Fruit fly (Drosophila melanogaster) whole organism, prepupa: ENCODE data around the gene Orc5.

Source experiments
- Blimp-1 ChIP-seq: fragments of 200-800 bp; sonication (Bioruptor generic); optimal IDR thresholded peaks from 3 replicates; lab custom pipeline; 2017; ENCODE audit warnings: missing biosample characterization, missing genetic modification characterization, mild to moderate bottlenecking, moderate library complexity, missing genetic modification reagents
- CG10631 ChIP-seq: fragments of 200-800 bp; sonication (Bioruptor generic); optimal IDR thresholded peaks from 2 replicates; lab custom pipeline; 2016; ENCODE audit warnings: missing biosample characterization, missing genetic modification characterization
- CG10669 ChIP-seq: fragments of 200-800 bp; sonication (Bioruptor generic); optimal IDR thresholded peaks from 3 replicates; lab custom pipeline; 2018; ENCODE audit warnings: missing biosample characterization, mild to moderate bottlenecking, missing genetic modification characterization, moderate library complexity
- CG11294 ChIP-seq: fragments of 200-800 bp; sonication (Bioruptor generic); IDR thresholded peaks from 2 replicates; pipeline ENCODE4 v1.3.6; 2022; ENCODE audit warnings: missing biosample characterization, missing genetic modification characterization
- CG11902 ChIP-seq: fragments of 200-800 bp; sonication (Bioruptor generic); optimal IDR thresholded peaks from 3 replicates; lab custom pipeline; 2016; ENCODE audit warnings: missing biosample characterization, missing genetic modification characterization
- CG1621 ChIP-seq: fragments of 200-800 bp; sonication (Bioruptor generic); optimal IDR thresholded peaks from 3 replicates; lab custom pipeline; 2018; ENCODE audit warnings: missing biosample characterization, mild to moderate bottlenecking, missing genetic modification characterization
- CG16779 ChIP-seq: fragments of 200-800 bp; sonication (Bioruptor generic); optimal IDR thresholded peaks from 3 replicates; lab custom pipeline; 2017; ENCODE audit warnings: missing biosample characterization, mild to moderate bottlenecking, missing genetic modification characterization
- CG31627 ChIP-seq: fragments of 200-800 bp; sonication (Bioruptor generic); optimal IDR thresholded peaks from 3 replicates; lab custom pipeline; 2016; ENCODE audit warnings: missing biosample characterization, missing genetic modification characterization
- CG32006 ChIP-seq: fragments of 200-800 bp; sonication (Bioruptor generic); optimal IDR thresholded peaks from 3 replicates; lab custom pipeline; 2017; ENCODE audit warnings: missing biosample characterization, mild to moderate bottlenecking, missing genetic modification characterization
- CG34406 ChIP-seq: fragments of 200-800 bp; sonication (Bioruptor generic); optimal IDR thresholded peaks from 3 replicates; lab custom pipeline; 2016; ENCODE audit warnings: missing biosample characterization, missing genetic modification characterization
- CG4318 ChIP-seq: fragments of 200-800 bp; sonication (Bioruptor generic); optimal IDR thresholded peaks from 3 replicates; lab custom pipeline; 2017; ENCODE audit warnings: missing biosample characterization, mild to moderate bottlenecking, missing genetic modification characterization
- CG6808 ChIP-seq: fragments of 200-800 bp; sonication (Bioruptor generic); optimal IDR thresholded peaks from 3 replicates; lab custom pipeline; 2017; ENCODE audit warnings: missing biosample characterization, missing genetic modification characterization, mild to moderate bottlenecking, moderate library complexity, missing genetic modification reagents
- CG6854 ChIP-seq: fragments of 200-800 bp; sonication (Bioruptor generic); optimal IDR thresholded peaks from 2 replicates; lab custom pipeline; 2017; ENCODE audit warnings: missing biosample characterization, mild to moderate bottlenecking, missing genetic modification characterization
- CG7368 ChIP-seq: fragments of 200-800 bp; sonication (Bioruptor generic); optimal IDR thresholded peaks from 3 replicates; lab custom pipeline; 2016; ENCODE audit warnings: missing biosample characterization, missing genetic modification characterization
- CG8119 ChIP-seq: fragments of 200-800 bp; sonication (Bioruptor generic); IDR thresholded peaks from 3 replicates; pipeline ENCODE4 v1.3.6; 2022; ENCODE audit warnings: missing biosample characterization, missing genetic modification characterization
- CG8319 ChIP-seq: fragments of 200-800 bp; sonication (Bioruptor generic); optimal IDR thresholded peaks from 3 replicates; lab custom pipeline; 2016; ENCODE audit warnings: missing biosample characterization, missing genetic modification characterization
- CG8632 ChIP-seq: fragments of 200-800 bp; sonication (Bioruptor generic); optimal IDR thresholded peaks from 3 replicates; lab custom pipeline; 2016; ENCODE audit warnings: missing biosample characterization, missing genetic modification characterization
- CG9139 ChIP-seq: fragments of 200-800 bp; sonication (Bioruptor generic); optimal IDR thresholded peaks from 3 replicates; lab custom pipeline; 2017; ENCODE audit warnings: missing biosample characterization, mild to moderate bottlenecking, missing genetic modification characterization
- Eip75B ChIP-seq: fragments of 200-800 bp; sonication (Bioruptor generic); optimal IDR thresholded peaks from 3 replicates; lab custom pipeline; 2016; ENCODE audit warnings: missing biosample characterization, missing genetic modification characterization
- Eip93F ChIP-seq: fragments of 200-800 bp; sonication (Bioruptor generic); optimal IDR thresholded peaks from 2 replicates; lab custom pipeline; 2016; ENCODE audit warnings: missing biosample characterization, mild to moderate bottlenecking, missing genetic modification characterization
- Ets21C ChIP-seq: fragments of 200-800 bp; sonication (Bioruptor generic); optimal IDR thresholded peaks from 3 replicates; lab custom pipeline; 2016; ENCODE audit warnings: missing biosample characterization, missing genetic modification characterization
- Ets96B ChIP-seq: fragments of 200-800 bp; optimal IDR thresholded peaks from 2 replicates; lab custom pipeline; 2019; ENCODE audit warnings: missing biosample characterization, mild to moderate bottlenecking, missing genetic modification characterization, moderate library complexity
- Hr38 ChIP-seq: sonication (Bioruptor generic); optimal IDR thresholded peaks from 2 replicates; lab custom pipeline; 2016; ENCODE audit warnings: missing biosample characterization, missing genetic modification characterization
- Hr39 ChIP-seq: fragments of 200-800 bp; sonication (Bioruptor generic); optimal IDR thresholded peaks from 2 replicates; lab custom pipeline; 2016; ENCODE audit warnings: missing biosample characterization, missing genetic modification characterization
- Hr4 ChIP-seq: fragments of 200-800 bp; sonication (Bioruptor generic); optimal IDR thresholded peaks from 3 replicates; lab custom pipeline; 2016; ENCODE audit warnings: missing biosample characterization, missing genetic modification characterization
- Met ChIP-seq: fragments of 200-800 bp; sonication (Bioruptor generic); optimal IDR thresholded peaks from 3 replicates; lab custom pipeline; 2016; ENCODE audit warnings: missing biosample characterization, missing genetic modification characterization
- OdsH ChIP-seq: fragments of 200-800 bp; sonication (Bioruptor generic); optimal IDR thresholded peaks from 3 replicates; lab custom pipeline; 2016; ENCODE audit warnings: missing biosample characterization, missing genetic modification characterization
- Smox ChIP-seq: fragments of 200-800 bp; sonication (Bioruptor generic); optimal IDR thresholded peaks from 3 replicates; lab custom pipeline; 2016; ENCODE audit warnings: missing biosample characterization, missing genetic modification characterization
- achi ChIP-seq: fragments of 200-800 bp; sonication (Bioruptor generic); optimal IDR thresholded peaks from 3 replicates; lab custom pipeline; 2016; ENCODE audit warnings: missing biosample characterization, missing genetic modification characterization
- acj6 ChIP-seq: fragments of 200-800 bp; sonication (Bioruptor generic); optimal IDR thresholded peaks from 3 replicates; lab custom pipeline; 2016; ENCODE audit warnings: missing biosample characterization, missing genetic modification characterization
- cyc ChIP-seq: fragments of 200-800 bp; sonication (Bioruptor generic); optimal IDR thresholded peaks from 3 replicates; lab custom pipeline; 2016; ENCODE audit warnings: missing biosample characterization, missing genetic modification characterization
- eg ChIP-seq: fragments of 200-800 bp; sonication (Bioruptor generic); IDR thresholded peaks from 3 replicates; pipeline ENCODE4 v1.3.6; 2022; ENCODE audit warnings: missing biosample characterization, missing genetic modification characterization
- esn ChIP-seq: fragments of 200-800 bp; sonication (Bioruptor generic); optimal IDR thresholded peaks from 2 replicates; lab custom pipeline; 2016; ENCODE audit warnings: missing biosample characterization, mild to moderate bottlenecking, missing genetic modification characterization, moderate library complexity
- fd59A ChIP-seq: fragments of 200-800 bp; sonication (Bioruptor generic); optimal IDR thresholded peaks from 2 replicates; lab custom pipeline; 2017; ENCODE audit warnings: missing biosample characterization, mild to moderate bottlenecking, missing genetic modification characterization, missing genetic modification reagents
- fd85E ChIP-seq: fragments of 200-800 bp; sonication (Bioruptor generic); optimal IDR thresholded peaks from 3 replicates; lab custom pipeline; 2016; ENCODE audit warnings: missing biosample characterization, missing genetic modification characterization
- fkh ChIP-seq: fragments of 200-800 bp; sonication (Bioruptor generic); optimal IDR thresholded peaks from 3 replicates; lab custom pipeline; 2017; ENCODE audit warnings: missing biosample characterization, mild to moderate bottlenecking, missing genetic modification characterization, moderate library complexity
- lz ChIP-seq: fragments of 200-800 bp; sonication (Bioruptor generic); optimal IDR thresholded peaks from 3 replicates; lab custom pipeline; 2016; ENCODE audit warnings: missing biosample characterization, missing genetic modification characterization
- net ChIP-seq: fragments of 200-800 bp; sonication (Bioruptor generic); optimal IDR thresholded peaks from 3 replicates; lab custom pipeline; 2016; ENCODE audit warnings: missing biosample characterization, missing genetic modification characterization
- svp ChIP-seq: fragments of 200-800 bp; sonication (Bioruptor generic); peaks from one replicate; lab custom pipeline; 2016; ENCODE audit warnings: missing biosample characterization, missing genetic modification characterization
- topi ChIP-seq: fragments of 200-800 bp; sonication (Bioruptor generic); optimal IDR thresholded peaks from 3 replicates; lab custom pipeline; 2016; ENCODE audit warnings: missing biosample characterization, missing genetic modification characterization
- vri ChIP-seq: fragments of 200-800 bp; sonication (Bioruptor generic); optimal IDR thresholded peaks from 3 replicates; lab custom pipeline; 2016; ENCODE audit warnings: missing biosample characterization, mild to moderate bottlenecking, missing genetic modification characterization

The Orc5 gene

DNA sequence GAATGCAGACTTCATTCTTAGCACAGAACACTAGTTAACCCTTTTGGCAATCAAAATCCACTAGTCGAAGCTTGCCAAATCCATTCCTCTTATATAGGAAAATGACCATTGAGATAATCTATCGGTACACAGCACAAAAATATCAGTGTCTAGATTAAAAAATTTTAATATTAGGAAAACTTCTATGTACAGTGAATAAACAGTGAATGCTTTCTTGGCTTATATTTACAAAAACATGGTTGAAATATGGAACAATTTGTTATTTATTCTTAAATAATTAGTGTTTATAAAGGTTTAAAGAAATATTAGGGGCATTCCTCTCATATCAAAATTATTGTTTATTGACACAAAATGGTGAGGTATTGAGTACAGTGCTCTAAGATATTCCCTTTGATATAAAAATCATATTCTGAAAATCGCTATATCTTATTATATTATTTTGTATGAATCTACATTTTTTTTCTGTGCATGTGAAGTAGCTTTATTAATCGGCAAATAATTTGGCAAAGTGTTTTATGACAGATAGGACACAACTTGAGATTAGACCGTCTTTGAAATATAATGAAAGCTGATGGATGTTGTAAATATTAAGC, 14.2 kb downstream of the Orc5 start, which contains the start of gene CG33306:
Gene CG33306, minus strand, starts transcription at position 51 of the 593 bp plus-strand sequence.
- TF ChIP-seq fkh (no peak), CG1621 (tag; lab: Kevin White, UChicago) (no peak), CG34406 (GFP tag; lab: Kevin White, UChicago) (no peak), lz (GFP tag; lab: Kevin White, UChicago) (no peak), fd59A (GFP tag; lab: Kevin White, UChicago) (no peak), cyc (GFP tag; lab: Kevin White, UChicago) (peak; percentile 22), CG7368 (GFP tag; lab: Kevin White, UChicago) (no peak), CG11902 (GFP tag; lab: Kevin White, UChicago) (no peak), svp (peak; percentile 42), OdsH (GFP tag; lab: Kevin White, UChicago) (no peak), Hr4 (no peak), Hr39 (no peak), Met (GFP tag; lab: Kevin White, UChicago) (peak; percentile 55), CG8632 (GFP tag; lab: Kevin White, UChicago) (no peak), CG8119 (GFP tag; lab: Robert Waterston, UW) (no peak), topi (GFP tag; lab: Kevin White, UChicago) (peak; percentile 37), CG6854 (no peak), vri (no peak), CG4318 (GFP tag; lab: Kevin White, UChicago) (no peak), Blimp-1 (no peak), CG10669 (no peak), Eip93F (no peak), esn (GFP tag; lab: Kevin White, UChicago) (peak; percentile 50), CG6808 (GFP tag; lab: Kevin White, UChicago) (no peak), Eip75B (GFP tag; lab: Kevin White, UChicago) (no peak), Smox (GFP tag; lab: Kevin White, UChicago) (no peak), achi (no peak), CG31627 (GFP tag; lab: Kevin White, UChicago) (no peak), net (GFP tag; lab: Kevin White, UChicago) (no peak), eg (GFP tag; lab: Robert Waterston, UW) (no peak), CG10631 (no peak), fd85E (GFP tag; lab: Kevin White, UChicago) (no peak), CG8319 (GFP tag; lab: Kevin White, UChicago) (no peak), CG9139 (no peak), CG16779 (tag; lab: Kevin White, UChicago) (no peak), Ets21C (GFP tag; lab: Kevin White, UChicago) (no peak), acj6 (GFP tag; lab: Kevin White, UChicago) (peak; percentile 7), Ets96B (tag; lab: Kevin White, UChicago) (no peak), Hr38 (GFP tag; lab: Kevin White, UChicago) (no peak)

DNA sequence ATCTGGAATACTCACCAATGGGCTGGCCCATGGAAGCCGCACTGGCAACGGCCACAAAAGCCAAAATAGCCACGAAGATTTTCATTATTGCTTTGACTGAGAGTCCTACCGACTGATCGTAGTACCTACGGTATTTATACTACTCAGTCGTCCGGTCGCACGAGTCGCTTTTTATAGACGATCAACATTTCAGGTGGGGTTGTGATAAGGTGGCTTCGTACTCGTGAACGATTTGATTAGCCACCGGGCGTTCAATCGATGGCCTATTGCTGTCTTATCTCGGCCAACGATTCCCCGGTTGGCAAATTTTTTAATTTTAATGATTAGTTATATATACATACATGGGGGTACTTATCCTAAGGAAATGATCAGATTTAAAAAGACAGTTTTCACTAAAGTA, 15.5 kb downstream of the Orc5 start, which contains the start of gene CG8997:
Gene CG8997, minus strand, starts transcription at position 148 of the 400 bp plus-strand sequence.
- TF ChIP-seq CG32006 (no peak), topi (GFP tag; lab: Kevin White, UChicago) (no peak), svp (peak; percentile 31), Hr38 (GFP tag; lab: Kevin White, UChicago) (no peak), achi (no peak), CG11294 (no peak)
